Fruit fly (Drosophila melanogaster) whole organism, wandering third instar larva: Measurements from ENCODE around the gene Bgb.

ENCODE experiments used
- Dif ChIP-seq: fragments of 200-275, 200-300 bp; sonication (Bioruptor generic); optimal IDR thresholded peaks from 2 replicates; lab custom pipeline; 2018; ENCODE audit warnings: missing biosample characterization, missing genetic modification characterization; ENCODE audit not compliant: partially characterized antibody
- Myc ChIP-seq: fragments of >200 bp; optimal IDR thresholded peaks from 2 replicates; lab custom pipeline; 2017
- pan ChIP-seq: fragments of >200 bp; optimal IDR thresholded peaks from 2 replicates; lab custom pipeline; 2017
- psq ChIP-seq: fragments of 200-800 bp; sonication (Bioruptor generic); optimal IDR thresholded peaks from 3 replicates; lab custom pipeline; 2017; ENCODE audit warnings: missing biosample characterization, mild to moderate bottlenecking, missing genetic modification characterization, moderate library complexity
- sage ChIP-seq: fragments of 200-800 bp; sonication (Bioruptor generic); optimal IDR thresholded peaks from 2 replicates; lab custom pipeline; 2016; ENCODE audit warnings: missing biosample characterization, mild to moderate bottlenecking, missing genetic modification characterization
- tai ChIP-seq: sonication (Bioruptor generic); optimal IDR thresholded peaks from 2 replicates; lab custom pipeline; 2016; ENCODE audit warnings: missing biosample characterization, missing genetic modification characterization
- usp ChIP-seq: fragments of >200 bp; optimal IDR thresholded peaks from 2 replicates; lab custom pipeline; 2017; ENCODE audit warnings: missing biosample characterization, missing genetic modification characterization

DNA sequence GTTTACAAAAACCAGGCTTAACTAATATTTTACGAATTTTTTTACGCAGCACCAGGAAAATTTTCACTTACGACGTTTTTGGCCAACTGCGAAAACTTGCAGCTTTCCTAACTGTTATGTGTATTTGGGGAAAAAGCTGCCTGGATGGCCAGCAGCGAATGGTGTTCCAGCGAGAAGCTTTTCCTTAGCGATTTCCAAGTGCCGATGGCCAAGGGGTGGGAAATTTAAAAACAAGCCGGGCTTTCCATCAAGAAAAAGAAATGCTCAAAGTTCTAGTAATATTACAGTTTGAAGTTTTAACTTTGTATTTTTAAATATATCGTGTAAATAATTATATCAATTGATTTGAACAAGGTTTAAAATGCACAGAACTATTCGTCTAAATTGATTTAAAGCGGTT is 1.9 kb upstream of the Bgb start, which contains the start of gene nSyb:
- TF ChIP-seq sage (GFP tag; lab: Kevin White, UChicago) (no peak), pan (no peak), psq (GFP tag; lab: Kevin White, UChicago) (no peak), tai (no peak), Myc (lab: Kevin White, UChicago) (no peak), usp (GFP tag; lab: Kevin White, UChicago) (no peak), Dif (GFP tag; lab: Kevin White, UChicago) (no peak)
